Worm (Caenorhabditis elegans): ENCODE measurements around the gene Y59H11AR.10.

- TF ChIP-seq K11D2.4 (GFP tag; IDR thresholded peaks at IDR 0.05) (no peak), let-526 (GFP tag; IDR thresholded peaks at IDR 0.05) (no peak), C06A6.2 (GFP tag; conservative IDR thresholded peaks at IDR 0.05) (no peak), let-607 (tag; optimal IDR thresholded peaks at IDR 0.05) (no peak), B0035.1 (tag; optimal IDR thresholded peaks at IDR 0.05) (no peak), lin-35 (GFP tag; optimal IDR thresholded peaks at IDR 0.05) (no peak), nfya-1 (tag; optimal IDR thresholded peaks at IDR 0.05; ENCODE audit: borderline replicate concordance, insufficient read depth) (no peak)
Measured at ce11 chrIV:8614680-8615079, 11.7 kb downstream of the Y59H11AR.10 start, which contains the start of gene cyp-33E3.
